Fruit fly (Drosophila melanogaster): ENCODE data around the gene CG10979.
A peak's percentile ranks its signal among the peaks of the same experiment; 100 is the strongest.

The CG10979 gene

DNA sequence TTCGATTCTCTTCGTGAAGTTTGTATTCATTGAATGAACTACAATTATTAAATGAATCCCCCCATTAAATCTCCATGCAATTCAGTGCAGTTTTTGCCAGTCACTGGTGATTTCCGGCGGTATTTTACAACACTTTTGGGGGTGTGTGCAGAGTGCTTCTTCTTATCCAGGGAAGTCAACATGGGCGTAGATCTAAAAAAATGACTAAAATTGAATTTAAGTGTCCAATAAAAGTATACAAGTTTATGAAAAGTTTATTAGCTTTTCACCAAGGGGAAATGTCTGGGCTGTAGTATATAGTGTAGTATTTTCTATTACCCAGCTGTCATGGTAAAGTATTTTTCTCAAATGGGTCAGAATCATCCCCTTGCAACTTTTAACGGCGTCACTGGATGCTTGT, 3.0 kb upstream of the CG10979 start, which contains the start of gene Hpf1 (continued):
- TF ChIP-seq Oli (tag; optimal IDR thresholded peaks at IDR 0.05) (peak; percentile 99), MESR4 (GFP tag; optimal IDR thresholded peaks at IDR 0.05) (peak; percentile 86), CTCF (GFP tag; optimal IDR thresholded peaks at IDR 0.05) (peak; percentile 74), Max (GFP tag; optimal IDR thresholded peaks at IDR 0.05) (peak; percentile 98), CG3726 (GFP tag; IDR thresholded peaks at IDR 0.05) (peak; percentile 96), CG10431 (GFP tag; optimal IDR thresholded peaks at IDR 0.05) (peak; percentile 74), CG30020 (tag; optimal IDR thresholded peaks at IDR 0.05) (peak; percentile 85), en (GFP tag; optimal IDR thresholded peaks at IDR 0.05) (peak; percentile 96), CG9797 (GFP tag; optimal IDR thresholded peaks at IDR 0.05) (peak; percentile 29), CG16779 (GFP tag; IDR thresholded peaks at IDR 0.05) (peak; percentile 96), CG16815 (GFP tag; optimal IDR thresholded peaks at IDR 0.05) (peak; percentile 98), CG4854 (GFP tag; optimal IDR thresholded peaks at IDR 0.05) (peak; percentile 96), CrebB (tag; optimal IDR thresholded peaks at IDR 0.05) (peak; percentile 98), CG17612 (GFP tag; IDR thresholded peaks at IDR 0.05) (peak; percentile 95), prd (optimal IDR thresholded peaks at IDR 0.05) (no peak), prd (GFP tag; IDR thresholded peaks at IDR 0.05) (peak; percentile 99), mam (GFP tag; optimal IDR thresholded peaks at IDR 0.05) (peak; percentile 99), H15 (GFP tag; IDR thresholded peaks at IDR 0.05) (peak; percentile 97), klu (GFP tag; IDR thresholded peaks at IDR 0.05) (peak; percentile 96), CG10321 (GFP tag; IDR thresholded peaks at IDR 0.05) (peak; percentile 80; the same call in 1 of the 2 replicates), dati (GFP tag; IDR thresholded peaks at IDR 0.05) (peak; percentile 93), dmrt11E (tag; optimal IDR thresholded peaks at IDR 0.05) (peak; percentile 96), ab (GFP tag; optimal IDR thresholded peaks at IDR 0.05) (peak; percentile 96), Atf3 (GFP tag; optimal IDR thresholded peaks at IDR 0.05) (peak; percentile 98), exex (tag; optimal IDR thresholded peaks at IDR 0.05) (peak; percentile 92), bcd (GFP tag; optimal IDR thresholded peaks at IDR 0.05) (peak; percentile 98), NfI (GFP tag; optimal IDR thresholded peaks at IDR 0.05) (peak; percentile 98), CoRest (tag; optimal IDR thresholded peaks at IDR 0.05) (peak; percentile 99), CG12769 (tag; optimal IDR thresholded peaks at IDR 0.05) (peak; percentile 99), NC2β (GFP tag; optimal IDR thresholded peaks at IDR 0.05) (peak; percentile 98), onecut (GFP tag; IDR thresholded peaks at IDR 0.05) (peak; percentile 90), Bdp1 (GFP tag; optimal IDR thresholded peaks at IDR 0.05) (peak; percentile 92), Med (GFP tag) (peak; percentile 100), CG32767 (GFP tag; IDR thresholded peaks at IDR 0.05) (peak; percentile 97), CG15514 (GFP tag; optimal IDR thresholded peaks at IDR 0.05) (peak; percentile 94), CG1792 (GFP tag; optimal IDR thresholded peaks at IDR 0.05) (peak; percentile 97), Myb (GFP tag; optimal IDR thresholded peaks at IDR 0.05) (peak; percentile 92), CG34224 (GFP tag; IDR thresholded peaks at IDR 0.05; ENCODE audit: partially characterized antibody) (no peak), HLH4C (GFP tag; IDR thresholded peaks at IDR 0.05; ENCODE audit: partially characterized antibody) (no peak), Dbx (GFP tag; IDR thresholded peaks at IDR 0.05) (peak; percentile 98), CG17802 (tag; optimal IDR thresholded peaks at IDR 0.05) (peak; percentile 79), wor (GFP tag; IDR thresholded peaks at IDR 0.05) (peak; percentile 95), sima (GFP tag; optimal IDR thresholded peaks at IDR 0.05) (peak; percentile 94), CG43689 (GFP tag; IDR thresholded peaks at IDR 0.05) (peak; percentile 94), CG5245 (GFP tag; optimal IDR thresholded peaks at IDR 0.05) (peak; percentile 97), CG31224 (GFP tag; IDR thresholded peaks at IDR 0.05) (peak; percentile 95), CG9609 (GFP tag; optimal IDR thresholded peaks at IDR 0.05) (peak; percentile 99), CG1529 (GFP tag; optimal IDR thresholded peaks at IDR 0.05) (peak; percentile 94), pnt (GFP tag; optimal IDR thresholded peaks at IDR 0.05) (peak; percentile 98), CG3163 (GFP tag; optimal IDR thresholded peaks at IDR 0.05) (peak; percentile 91), Sin3A (optimal IDR thresholded peaks at IDR 0.05) (no peak), Drgx (GFP tag; IDR thresholded peaks at IDR 0.05) (peak; percentile 98), B-H2 (GFP tag; optimal IDR thresholded peaks at IDR 0.05) (peak; percentile 97)
